Worm (Caenorhabditis elegans): ENCODE results near the gene EGAP2.2.

DNA sequence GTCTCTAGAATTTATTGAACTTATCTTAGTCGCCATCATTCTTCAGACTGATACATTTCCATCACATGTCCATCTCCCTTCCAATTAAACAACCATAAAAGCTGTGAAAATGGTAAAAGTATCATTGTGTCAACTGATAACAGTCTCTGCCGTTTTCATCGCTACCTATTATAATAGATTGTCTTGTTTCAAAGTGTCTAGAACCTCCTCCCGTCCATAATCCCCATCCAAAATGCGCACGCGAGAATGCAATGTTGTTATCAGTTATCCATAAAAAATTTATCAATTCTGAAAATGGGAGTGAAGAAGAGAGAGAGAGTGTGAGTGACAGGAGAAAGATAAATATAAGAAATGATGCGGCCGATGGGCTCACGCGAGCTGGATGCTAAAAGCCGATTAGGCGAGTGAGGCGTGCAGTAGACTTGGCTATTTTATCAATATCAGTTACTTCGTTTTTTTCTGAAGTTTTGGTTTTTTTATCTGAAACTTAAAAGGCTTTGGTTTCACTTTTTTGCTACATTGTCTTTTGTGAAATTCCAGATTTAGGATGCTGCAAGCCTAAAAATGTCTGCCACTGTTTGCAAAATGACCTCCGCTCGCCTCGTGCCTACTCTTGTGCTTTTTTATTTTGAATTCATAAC lies 27.7 kb upstream of the EGAP2.2 start:
- no peak for TF ChIP-seq ama-1 (optimal IDR thresholded peaks at IDR 0.05)
- no peak for TF ChIP-seq aly-1 (tag; optimal IDR thresholded peaks at IDR 0.05)
- no peak for TF ChIP-seq flt-1 (GFP tag; IDR thresholded peaks at IDR 0.05)

Data from whole organism, early embryonic.